Worm (Caenorhabditis elegans) whole organism, young adult: ENCODE results near the gene str-262.
"Not testable (repeated sequence)": the region's sequence is repeated elsewhere in the genome, so short reads cannot be mapped to it uniquely, and the experiment has no call there.

Experiments used
- B0261.1 ChIP-seq: sonication (generic microtip); optimal IDR thresholded peaks from 2 replicates; lab custom pipeline; 2016; ENCODE audit warnings: mild to moderate bottlenecking, missing genetic modification characterization, moderate library complexity, missing compliant biosample characterization
- D2030.7 ChIP-seq: fragments of 200-800 bp; sonication (Bioruptor generic); IDR thresholded peaks from 2 replicates; pipeline ENCODE4 v1.3.6; 2022; ENCODE audit warnings: missing genetic modification reagents, missing genetic modification characterization, missing compliant biosample characterization
- F23B12.7 ChIP-seq: sonication (generic microtip); optimal IDR thresholded peaks from 2 replicates; lab custom pipeline; 2017; ENCODE audit warnings: missing genetic modification characterization, mild to moderate bottlenecking, missing compliant biosample characterization, antibody characterized with exemption, moderate library complexity; ENCODE audit not compliant: insufficient read depth
- F57A8.1 ChIP-seq: fragments of 200-800 bp; sonication (Bioruptor generic); optimal IDR thresholded peaks from 2 replicates; lab custom pipeline; 2018; ENCODE audit warnings: mild to moderate bottlenecking, missing genetic modification characterization, moderate library complexity, missing compliant biosample characterization
- K12H6.12 ChIP-seq: fragments of 200-800 bp; sonication (Bioruptor generic); optimal IDR thresholded peaks from 2 replicates; lab custom pipeline; 2018; ENCODE audit warnings: mild to moderate bottlenecking, missing genetic modification characterization, missing compliant biosample characterization
- aptf-2 ChIP-seq: fragments of 200-800 bp; sonication (Bioruptor generic); conservative IDR thresholded peaks from 2 replicates; pipeline ENCODE4 v1.3.6; 2022; ENCODE audit warnings: missing genetic modification reagents, missing genetic modification characterization, missing compliant biosample characterization
- aptf-3 ChIP-seq: fragments of 200-800 bp; sonication (Bioruptor generic); IDR thresholded peaks from 2 replicates; pipeline ENCODE4 v1.3.6; 2022; ENCODE audit warnings: missing genetic modification characterization, missing compliant biosample characterization
- athp-1 ChIP-seq: sonication (generic microtip); optimal IDR thresholded peaks from 2 replicates; lab custom pipeline; 2017; ENCODE audit warnings: mild to moderate bottlenecking, missing genetic modification characterization, missing compliant biosample characterization
- ceh-40 ChIP-seq: fragments of 200-800 bp; sonication (Bioruptor generic); IDR thresholded peaks from 2 replicates; pipeline ENCODE4 v1.3.6; 2022; ENCODE audit warnings: missing genetic modification characterization, missing compliant biosample characterization
- ceh-58 ChIP-seq: fragments of 200-800 bp; sonication (Bioruptor generic); IDR thresholded peaks from 2 replicates; pipeline ENCODE4 v1.3.6; 2022; ENCODE audit warnings: missing genetic modification characterization, missing compliant biosample characterization
- egl-44 ChIP-seq: fragments of 200-800 bp; sonication (Bioruptor generic); IDR thresholded peaks from 2 replicates; pipeline ENCODE4 v1.3.6; 2022; ENCODE audit warnings: missing genetic modification reagents, missing genetic modification characterization, missing compliant biosample characterization
- ekl-4 ChIP-seq: fragments of 200-800 bp; sonication (Bioruptor generic); IDR thresholded peaks from 2 replicates; pipeline ENCODE4 v1.3.6; 2022; ENCODE audit warnings: missing genetic modification reagents, missing genetic modification characterization, missing compliant biosample characterization
- hlh-26 ChIP-seq: fragments of 200-800 bp; sonication (Bioruptor generic); conservative IDR thresholded peaks from 2 replicates; pipeline ENCODE4 v1.3.6; 2022; ENCODE audit warnings: missing genetic modification reagents, missing genetic modification characterization, missing compliant biosample characterization
- hsf-1 ChIP-seq: fragments of 200-800 bp; sonication (Bioruptor generic); IDR thresholded peaks from 2 replicates; pipeline ENCODE4 v1.3.6; 2022; ENCODE audit warnings: missing genetic modification reagents, missing genetic modification characterization, missing compliant biosample characterization
- lag-1 ChIP-seq: fragments of 200-800 bp; sonication (Bioruptor generic); IDR thresholded peaks from 2 replicates; pipeline ENCODE4 v1.3.6; 2022; ENCODE audit warnings: missing genetic modification reagents, missing genetic modification characterization, missing compliant biosample characterization
- lin-26 ChIP-seq: fragments of 200-800 bp; sonication (Bioruptor generic); IDR thresholded peaks from 2 replicates; pipeline ENCODE4 v1.3.6; 2022; ENCODE audit warnings: missing genetic modification reagents, missing genetic modification characterization, missing compliant biosample characterization
- madf-6 ChIP-seq: fragments of 200-800 bp; sonication (Bioruptor generic); IDR thresholded peaks from 2 replicates; pipeline ENCODE4 v1.3.6; 2022; ENCODE audit warnings: missing genetic modification reagents, missing genetic modification characterization, missing compliant biosample characterization
- mes-4 ChIP-seq: sonication (generic microtip); optimal IDR thresholded peaks from 2 replicates; lab custom pipeline; 2016; ENCODE audit warnings: missing genotype, missing genetic modification characterization, missing compliant biosample characterization
- nhr-90 ChIP-seq: sonication (generic microtip); optimal IDR thresholded peaks from 2 replicates; lab custom pipeline; 2016; ENCODE audit warnings: missing genotype, mild to moderate bottlenecking, missing genetic modification characterization, missing compliant biosample characterization
- rpc-1 ChIP-seq, 2 experiments: fragments of 150-350 bp in 1 of 2; sonication (generic microtip) in 1 of 2; optimal IDR thresholded peaks; 2 replicates each; lab custom pipeline; 2014 to 2018; ENCODE audit warnings: missing biosample characterization in 1 of 2, missing genetic modification characterization in 1 of 2, missing genetic modification reagents in 1 of 2, missing genotype in 1 of 2
- tbp1 ChIP-seq: fragments of 200-800 bp; sonication (Bioruptor generic); optimal IDR thresholded peaks from 2 replicates; lab custom pipeline; 2018; ENCODE audit warnings: mild to moderate bottlenecking, missing genetic modification characterization, missing compliant biosample characterization
- ztf-25 ChIP-seq: fragments of 200-800 bp; sonication (Bioruptor generic); IDR thresholded peaks from 2 replicates; pipeline ENCODE4 v1.3.6; 2022; ENCODE audit warnings: missing genetic modification reagents, missing genetic modification characterization, missing compliant biosample characterization

Gene str-262

ce11 chrV:706449-706848 is 46.1 kb downstream of the str-262 start:
- TF ChIP-seq lin-26 (GFP tag; lab: Robert Waterston, UW): peak; percentile 87
- TF ChIP-seq B0261.1 (tag; lab: Kevin White, UChicago): peak; percentile 54
- TF ChIP-seq aptf-3: 0 out of 2 replicates have a peak, but pooled peaks have one; percentile 31
- peak; percentile 67; the same call in 1 of the 2 replicates for TF ChIP-seq ztf-25
- peak; percentile 82 for TF ChIP-seq tbp1 (GFP tag; lab: Kevin White, UChicago)
- not testable (repeated sequence) for TF ChIP-seq rpc-1 (optimal IDR thresholded peaks at IDR 0.05; lab: Kevin White, UChicago)
- peak; percentile 50 for TF ChIP-seq rpc-1 (tag; optimal IDR thresholded peaks at IDR 0.05; lab: Kevin White, UChicago)
- TF ChIP-seq D2030.7 (GFP tag; lab: Robert Waterston, UW): peak; percentile 26; the same call in 1 of the 2 replicates

ce11 chrV:702260-702659 is 50.3 kb downstream of the str-262 start, which contains the start of gene srbc-37:
TSS of gene srbc-37 (plus strand) at chrV:702560.
- TF ChIP-seq lag-1: no peak
- no peak for TF ChIP-seq athp-1 (tag; lab: Kevin White, UChicago)
- TF ChIP-seq hlh-26 (GFP tag; lab: Robert Waterston, UW): no peak
- TF ChIP-seq aptf-2: no peak
- no peak for TF ChIP-seq egl-44 (GFP tag; lab: Robert Waterston, UW)
- no peak for TF ChIP-seq ceh-58
- no peak for TF ChIP-seq K12H6.12 (tag; lab: Kevin White, UChicago)
- no peak for TF ChIP-seq rpc-1 (optimal IDR thresholded peaks at IDR 0.05; lab: Kevin White, UChicago)
- TF ChIP-seq rpc-1 (tag; optimal IDR thresholded peaks at IDR 0.05; lab: Kevin White, UChicago): no peak
- no peak for TF ChIP-seq hsf-1 (GFP tag; lab: Robert Waterston, UW)
- no peak for TF ChIP-seq F23B12.7 (tag; lab: Kevin White, UChicago)
- TF ChIP-seq mes-4 (tag; lab: Kevin White, UChicago): no peak
- no peak for TF ChIP-seq madf-6
- no peak for TF ChIP-seq F57A8.1 (GFP tag; lab: Kevin White, UChicago)
- TF ChIP-seq ceh-40: no peak
- TF ChIP-seq ekl-4 (GFP tag; lab: Robert Waterston, UW): no peak
- TF ChIP-seq nhr-90 (tag; lab: Kevin White, UChicago): no peak
